Worm (Caenorhabditis elegans) whole organism, L4 larva: ENCODE data around the gene F41G3.10.

Experiments used
- D1046.2 ChIP-seq: fragments of 200-800 bp; sonication (Bioruptor generic); IDR thresholded peaks from 2 replicates; pipeline ENCODE4 v1.3.6; 2022; ENCODE audit warnings: missing genetic modification characterization, missing compliant biosample characterization
- F10B5.3 ChIP-seq: sonication (generic microtip); optimal IDR thresholded peaks from 2 replicates; lab custom pipeline; 2016; ENCODE audit warnings: mild to moderate bottlenecking, missing genetic modification characterization, missing compliant biosample characterization
- T26A8.4 ChIP-seq: fragments of 200-800 bp; sonication (Bioruptor generic); IDR thresholded peaks from 2 replicates; pipeline ENCODE4 v1.3.6; 2022; ENCODE audit warnings: missing genetic modification characterization, missing compliant biosample characterization
- Y48G9A.11 ChIP-seq: fragments of 200-800 bp; sonication (Bioruptor generic); IDR thresholded peaks from 2 replicates; pipeline ENCODE4 v1.3.6; 2022; ENCODE audit warnings: missing genetic modification reagents, missing genetic modification characterization, missing compliant biosample characterization
- Y75B8A.6 ChIP-seq: fragments of 200-800 bp; sonication (Bioruptor generic); IDR thresholded peaks from 2 replicates; pipeline ENCODE4 v1.3.6; 2022; ENCODE audit warnings: missing genetic modification reagents, missing genetic modification characterization, missing compliant biosample characterization
- ZK337.2 ChIP-seq: fragments of 200-800 bp; sonication (Bioruptor generic); IDR thresholded peaks from 2 replicates; pipeline ENCODE4 v1.3.6; 2022; ENCODE audit warnings: missing genetic modification reagents, missing genetic modification characterization, missing compliant biosample characterization
- ZK546.5 ChIP-seq, 2 experiments: sonication (generic microtip); optimal IDR thresholded peaks; 2 replicates each; lab custom pipeline; 2017; ENCODE audit warnings: missing biosample characterization in 2 of 2, missing genetic modification characterization in 2 of 2
- aly-2 ChIP-seq: sonication (generic microtip); optimal IDR thresholded peaks from 2 replicates; lab custom pipeline; 2018; ENCODE audit warnings: missing biosample characterization, missing genetic modification characterization
- ama-1 ChIP-seq: fragments of 150-350 bp; optimal IDR thresholded peaks from 2 replicates; lab custom pipeline; 2014; ENCODE audit warnings: inconsistent platforms, mixed read lengths
- arid-1 ChIP-seq: fragments of 200-800 bp; sonication (Bioruptor generic); conservative IDR thresholded peaks from 2 replicates; pipeline ENCODE4 v1.3.6; 2022; ENCODE audit warnings: missing genetic modification reagents, missing genetic modification characterization, missing compliant biosample characterization
- ceh-20 ChIP-seq: fragments of 200-800 bp; sonication (Bioruptor generic); IDR thresholded peaks from 2 replicates; pipeline ENCODE4 v1.3.6; 2022; ENCODE audit warnings: missing genetic modification reagents, missing genetic modification characterization, missing compliant biosample characterization
- ceh-28 ChIP-seq: fragments of 150-350 bp; optimal IDR thresholded peaks from 2 replicates; lab custom pipeline; 2014; ENCODE audit warnings: missing biosample characterization, missing genetic modification reagents, missing genetic modification characterization
- ceh-82 ChIP-seq: sonication (generic microtip); optimal IDR thresholded peaks from 2 replicates; lab custom pipeline; 2017; ENCODE audit warnings: missing biosample characterization, missing genetic modification characterization
- cey-2 ChIP-seq: sonication (generic microtip); optimal IDR thresholded peaks from 3 replicates; lab custom pipeline; 2017; ENCODE audit warnings: missing genetic modification characterization, mild to moderate bottlenecking, missing compliant biosample characterization, antibody characterized with exemption, borderline replicate concordance; ENCODE audit not compliant: insufficient read depth
- daf-16 ChIP-seq, 3 experiments: sonication (generic microtip); optimal IDR thresholded peaks; 2 replicates each; lab custom pipeline; 2016 to 2017; ENCODE audit warnings: missing genetic modification characterization in 3 of 3, missing genetic modification reagents in 3 of 3, mild to moderate bottlenecking in 2 of 3, missing compliant biosample characterization in 2 of 3, missing biosample characterization in 1 of 3, moderate library complexity in 1 of 3
- dmd-9 ChIP-seq: fragments of 200-800 bp; sonication (Bioruptor generic); IDR thresholded peaks from 2 replicates; pipeline ENCODE4 v1.3.6; 2022; ENCODE audit warnings: missing genetic modification reagents, missing genetic modification characterization, missing compliant biosample characterization
- dpl-1 ChIP-seq: fragments of 150-350 bp; optimal IDR thresholded peaks from 2 replicates; lab custom pipeline; 2014; ENCODE audit warnings: missing biosample characterization, missing genetic modification reagents, missing genetic modification characterization
- hlh-30 ChIP-seq: sonication (generic microtip); optimal IDR thresholded peaks from 2 replicates; lab custom pipeline; 2017; ENCODE audit warnings: antibody characterized with exemption, mild to moderate bottlenecking, missing genetic modification characterization, missing compliant biosample characterization; ENCODE audit not compliant: insufficient read depth
- jun-1 ChIP-seq: fragments of 150-350 bp; optimal IDR thresholded peaks from 2 replicates; lab custom pipeline; 2014; ENCODE audit warnings: missing biosample characterization, missing genetic modification reagents, missing genetic modification characterization
- lin-13 ChIP-seq: fragments of 150-350 bp; optimal IDR thresholded peaks from 2 replicates; lab custom pipeline; 2014; ENCODE audit warnings: missing biosample characterization, missing genetic modification reagents, missing genetic modification characterization
- lin-38 ChIP-seq: fragments of 200-800 bp; sonication (Bioruptor generic); IDR thresholded peaks from 2 replicates; pipeline ENCODE4 v1.3.6; 2022; ENCODE audit warnings: missing genetic modification reagents, missing genetic modification characterization, missing compliant biosample characterization
- lin-39 ChIP-seq: fragments of 150-350 bp; optimal IDR thresholded peaks from 2 replicates; lab custom pipeline; 2014; ENCODE audit warnings: missing biosample characterization, missing genetic modification reagents, missing genetic modification characterization
- lir-3 ChIP-seq: sonication (generic microtip); optimal IDR thresholded peaks from 2 replicates; lab custom pipeline; 2016; ENCODE audit warnings: mild to moderate bottlenecking, missing genetic modification characterization, missing compliant biosample characterization
- lsy-2 ChIP-seq, 2 experiments: fragments of 150-350 bp in 1 of 2; sonication (generic microtip) in 1 of 2; optimal IDR thresholded peaks; 2 replicates each; lab custom pipeline; 2014 to 2017; ENCODE audit warnings: missing biosample characterization in 2 of 2, missing genetic modification characterization in 2 of 2
- madf-5 ChIP-seq, 2 experiments: fragments of 200-800 bp; sonication (Bioruptor generic); IDR thresholded peaks; 2 replicates each; pipeline ENCODE4 v1.3.6; 2022; ENCODE audit warnings: missing compliant biosample characterization in 2 of 2, missing genetic modification characterization in 2 of 2
- mep-1 ChIP-seq: fragments of 150-350 bp; sonication (generic microtip); optimal IDR thresholded peaks from 3 replicates; lab custom pipeline; 2014; ENCODE audit warnings: missing biosample characterization, missing genetic modification characterization
- nhr-237 ChIP-seq: sonication (generic microtip); optimal IDR thresholded peaks from 2 replicates; lab custom pipeline; 2017; ENCODE audit warnings: missing biosample characterization, missing genetic modification characterization
- nhr-41 ChIP-seq: fragments of 200-800 bp; sonication (Bioruptor generic); IDR thresholded peaks from 2 replicates; pipeline ENCODE4 v1.3.6; 2022; ENCODE audit warnings: missing genetic modification reagents, missing genetic modification characterization, missing compliant biosample characterization
- php-3 ChIP-seq: fragments of 200-800 bp; sonication (Bioruptor generic); IDR thresholded peaks from 2 replicates; pipeline ENCODE4 v1.3.6; 2022; ENCODE audit warnings: missing genetic modification reagents, missing genetic modification characterization, missing compliant biosample characterization
- sdz-12 ChIP-seq: fragments of 200-800 bp; sonication (Bioruptor generic); optimal IDR thresholded peaks from 2 replicates; lab custom pipeline; 2018; ENCODE audit warnings: mild to moderate bottlenecking, missing genetic modification characterization, missing compliant biosample characterization
- set-16 ChIP-seq: fragments of 200-800 bp; sonication (Bioruptor generic); IDR thresholded peaks from 2 replicates; pipeline ENCODE4 v1.3.6; 2022; ENCODE audit warnings: missing genetic modification reagents, missing genetic modification characterization, missing compliant biosample characterization
- snpc-1.2 ChIP-seq: fragments of 200-800 bp; sonication (Bioruptor generic); IDR thresholded peaks from 2 replicates; pipeline ENCODE4 v1.3.6; 2022; ENCODE audit warnings: missing genetic modification reagents, missing genetic modification characterization, missing compliant biosample characterization
- spr-1 ChIP-seq: sonication (generic microtip); optimal IDR thresholded peaks from 2 replicates; lab custom pipeline; 2016; ENCODE audit warnings: mild to moderate bottlenecking, missing genetic modification characterization, missing compliant biosample characterization
- unc-130 ChIP-seq: sonication (generic microtip); optimal IDR thresholded peaks from 2 replicates; lab custom pipeline; 2016; ENCODE audit warnings: missing genetic modification reagents, missing genetic modification characterization, missing compliant biosample characterization
- unc-39 ChIP-seq: sonication (generic microtip); optimal IDR thresholded peaks from 2 replicates; lab custom pipeline; 2017; ENCODE audit warnings: missing biosample characterization, missing genetic modification characterization
- ztf-7 ChIP-seq: fragments of 150-350 bp; optimal IDR thresholded peaks from 2 replicates; lab custom pipeline; 2014; ENCODE audit warnings: missing biosample characterization, missing genetic modification characterization

F41G3.10 gene

DNA sequence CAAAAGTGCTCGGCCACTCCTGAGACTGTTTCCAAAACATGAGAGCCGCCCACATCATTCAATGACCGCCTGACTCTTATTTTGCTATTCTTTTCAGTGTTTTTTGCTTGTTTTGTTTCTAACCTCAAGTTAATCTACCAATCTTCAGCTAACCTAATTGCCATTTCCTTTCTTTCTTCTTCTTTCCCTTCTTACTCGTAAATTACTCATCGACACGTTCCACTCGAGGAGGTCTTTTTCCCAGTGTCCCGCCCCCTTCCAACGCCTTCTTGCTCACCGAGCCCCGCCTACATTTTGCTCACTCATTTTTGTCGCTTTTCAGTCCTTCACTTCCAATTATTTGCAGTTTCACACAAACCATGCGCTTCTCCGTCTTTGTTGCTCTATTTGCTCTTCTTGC is 15.4 kb upstream of the F41G3.10 start, which contains the start of gene nlp-50:
nlp-50 (plus strand) TSS at position 301 of the 400 bp plus-strand sequence.
- TF ChIP-seq madf-5 (GFP tag; IDR thresholded peaks at IDR 0.05; lab: Robert Waterston, UW) (no peak), jun-1 (tag; lab: Kevin White, UChicago) (no peak)

DNA sequence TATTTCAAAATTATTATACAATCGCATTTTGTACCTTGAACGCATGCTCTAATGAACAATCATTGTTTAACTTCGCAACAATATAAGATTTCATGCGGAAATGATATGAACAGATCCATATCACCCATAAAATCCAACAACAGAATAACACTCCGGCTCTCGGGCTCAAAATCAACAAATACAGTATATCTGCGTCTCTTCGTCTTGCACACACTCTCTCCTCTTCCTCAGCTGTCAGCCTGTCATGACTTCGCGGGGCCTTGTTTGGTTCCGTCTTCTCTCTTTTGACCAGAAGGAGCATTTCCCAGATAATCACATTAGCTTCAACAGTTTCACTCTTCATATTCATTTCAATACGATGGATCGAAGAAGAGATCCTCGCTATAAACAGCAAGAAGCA is 6.9 kb upstream of the F41G3.10 start, which contains the start of gene F41G3.3:
F41G3.3 (plus strand) TSS at position 301 of the 400 bp plus-strand sequence.
- TF ChIP-seq ceh-20 (GFP tag; lab: Robert Waterston, UW) (no peak), php-3 (GFP tag; lab: Robert Waterston, UW) (no peak), ama-1 (lab: Kevin White, UChicago) (no peak), lir-3 (tag; lab: Kevin White, UChicago) (no peak), lin-38 (GFP tag; lab: Robert Waterston, UW) (no peak), sdz-12 (no peak), mep-1 (no peak), Y75B8A.6 (no peak), unc-130 (GFP tag; lab: Kevin White, UChicago) (no peak), cey-2 (tag; lab: Kevin White, UChicago) (no peak), lin-13 (GFP tag; lab: Kevin White, UChicago) (no peak), nhr-237 (no peak), ZK546.5 (tag; optimal IDR thresholded peaks at IDR 0.05; lab: Kevin White, UChicago) (no peak), aly-2 (no peak), ztf-7 (tag; lab: Kevin White, UChicago) (no peak), lsy-2 (tag; optimal IDR thresholded peaks at IDR 0.05; lab: Kevin White, UChicago) (no peak), unc-39 (no peak), ZK337.2 (GFP tag; lab: Robert Waterston, UW) (no peak), ceh-28 (tag; lab: Kevin White, UChicago) (no peak), F10B5.3 (no peak)
- TF ChIP-seq, all 104 proteins: peak for 0

- TF ChIP-seq madf-5 (GFP tag; IDR thresholded peaks at IDR 0.05; lab: Robert Waterston, UW) (no peak), dpl-1 (GFP tag; lab: Kevin White, UChicago) (no peak), arid-1 (GFP tag; lab: Robert Waterston, UW) (no peak), lin-39 (tag; lab: Kevin White, UChicago) (no peak), snpc-1.2 (no peak), Y75B8A.6 (no peak), T26A8.4 (GFP tag; lab: Robert Waterston, UW) (no peak), ceh-82 (no peak), nhr-41 (no peak), dmd-9 (GFP tag; lab: Robert Waterston, UW) (no peak), D1046.2 (no peak), set-16 (GFP tag; lab: Robert Waterston, UW) (no peak)
Measured at ce11 chrII:6754671-6755224, 5.4 kb upstream of the F41G3.10 start, which contains the start of the genes srx-95 and fis-1. TSS of gene srx-95 (minus strand) at chrII:6754771. TSS of gene fis-1 (plus strand) at chrII:6755174.

DNA sequence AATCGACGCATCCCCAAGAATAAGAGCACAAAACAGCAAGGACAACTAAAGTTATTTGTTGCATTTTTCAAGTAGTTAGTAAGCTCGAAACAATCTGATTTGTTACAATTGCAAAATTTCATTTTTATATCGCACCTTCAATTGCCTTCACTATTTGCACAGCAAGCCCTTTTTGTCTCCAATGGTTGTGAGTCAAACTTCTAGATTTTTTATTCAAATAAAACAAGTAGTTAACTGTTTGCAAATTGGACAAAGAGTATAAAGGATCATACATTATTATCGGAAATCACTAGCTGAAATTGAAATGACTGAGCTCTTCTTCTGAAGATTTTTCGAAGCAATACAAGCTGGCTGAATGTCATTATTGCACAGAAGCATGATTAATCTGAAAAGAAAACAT is 3.5 kb upstream of the F41G3.10 start, which contains the start of gene F41G3.21:
F41G3.21 (minus strand) TSS at position 101 of the 400 bp plus-strand sequence.
- TF ChIP-seq hlh-30 (tag; lab: Kevin White, UChicago) (no peak), spr-1 (tag; lab: Kevin White, UChicago) (no peak), Y48G9A.11 (GFP tag; lab: Robert Waterston, UW) (no peak), madf-5 (GFP tag; IDR thresholded peaks at IDR 0.05; lab: Robert Waterston, UW) (no peak), daf-16 (GFP tag; optimal IDR thresholded peaks at IDR 0.05; lab: Kevin White, UChicago) (no peak), daf-16 (tag; optimal IDR thresholded peaks at IDR 0.05; lab: Kevin White, UChicago) (no peak)
- TF ChIP-seq, all 104 proteins: peak for 0
